Worm (Caenorhabditis elegans) whole organism, L3 larva: ENCODE measurements around the gene R05A10.1.

ENCODE experiments used
- ZK546.5 ChIP-seq: sonication (generic microtip); optimal IDR thresholded peaks from 2 replicates; lab custom pipeline; 2017; ENCODE audit warnings: missing biosample characterization, missing genetic modification characterization
- ama-1 ChIP-seq: fragments of 150-350 bp; optimal IDR thresholded peaks from 2 replicates; lab custom pipeline; 2018
- ceh-16 ChIP-seq: sonication (generic microtip); optimal IDR thresholded peaks from 2 replicates; lab custom pipeline; 2017; ENCODE audit warnings: missing biosample characterization, missing genetic modification characterization
- ceh-28 ChIP-seq: fragments of 150-350 bp; optimal IDR thresholded peaks from 2 replicates; lab custom pipeline; 2014; ENCODE audit warnings: missing biosample characterization, missing genetic modification reagents, missing genetic modification characterization
- ceh-82 ChIP-seq: fragments of 150-350 bp; optimal IDR thresholded peaks from 2 replicates; lab custom pipeline; 2014; ENCODE audit warnings: missing biosample characterization, missing genetic modification characterization
- ceh-9 ChIP-seq: sonication (generic microtip); optimal IDR thresholded peaks from 2 replicates; lab custom pipeline; 2018; ENCODE audit warnings: missing biosample characterization, missing genetic modification characterization
- daf-12 ChIP-seq: fragments of 150-350 bp; optimal IDR thresholded peaks from 2 replicates; lab custom pipeline; 2014; ENCODE audit warnings: missing biosample characterization, missing genetic modification reagents, missing genetic modification characterization
- egl-27 ChIP-seq: sonication (generic microtip); optimal IDR thresholded peaks from 4 replicates; lab custom pipeline; 2017; ENCODE audit warnings: missing biosample characterization, missing genetic modification reagents, missing genetic modification characterization
- egl-5 ChIP-seq: fragments of 150-350 bp; optimal IDR thresholded peaks from 2 replicates; lab custom pipeline; 2017; ENCODE audit warnings: missing biosample characterization, missing genetic modification reagents, missing genetic modification characterization, inconsistent platforms
- elt-2 ChIP-seq: sonication (generic microtip); optimal IDR thresholded peaks from 2 replicates; lab custom pipeline; 2016; ENCODE audit warnings: missing genetic modification reagents, mild to moderate bottlenecking, missing genetic modification characterization, missing compliant biosample characterization
- elt-3 ChIP-seq, 3 experiments: fragments of 150-350 bp in 1 of 3; sonication (generic microtip) in 2 of 3; optimal IDR thresholded peaks; 2 replicates in 2 of 3; 4 replicates in 1 of 3; lab custom pipeline; 2014 to 2017; ENCODE audit warnings: missing biosample characterization in 3 of 3, missing genetic modification characterization in 3 of 3
- eor-1 ChIP-seq, 2 experiments: fragments of 150-350 bp; optimal IDR thresholded peaks; 2 replicates each; lab custom pipeline; 2014 to 2018; ENCODE audit warnings: missing biosample characterization in 2 of 2, missing genetic modification characterization in 2 of 2
- fkh-10 ChIP-seq: sonication (generic microtip); optimal IDR thresholded peaks from 2 replicates; lab custom pipeline; 2017; ENCODE audit warnings: missing biosample characterization, missing genetic modification reagents, missing genetic modification characterization
- fkh-2 ChIP-seq: fragments of 150-350 bp; optimal IDR thresholded peaks from 2 replicates; lab custom pipeline; 2014; ENCODE audit warnings: missing biosample characterization, missing genetic modification reagents, missing genetic modification characterization
- fos-1 ChIP-seq: fragments of 150-350 bp; optimal IDR thresholded peaks from 2 replicates; lab custom pipeline; 2014; ENCODE audit warnings: missing biosample characterization, missing genetic modification characterization
- jun-1 ChIP-seq: fragments of 150-350 bp; optimal IDR thresholded peaks from 2 replicates; lab custom pipeline; 2014; ENCODE audit warnings: missing biosample characterization, missing genetic modification reagents, missing genetic modification characterization
- lin-15B ChIP-seq: fragments of 150-350 bp; optimal IDR thresholded peaks from 2 replicates; lab custom pipeline; 2014; ENCODE audit warnings: missing biosample characterization, missing genetic modification characterization
- lin-39 ChIP-seq: fragments of 150-350 bp; optimal IDR thresholded peaks from 2 replicates; lab custom pipeline; 2018; ENCODE audit warnings: missing biosample characterization, missing genetic modification reagents, missing genetic modification characterization
- mdl-1 ChIP-seq: fragments of 150-350 bp; optimal IDR thresholded peaks from 2 replicates; lab custom pipeline; 2014; ENCODE audit warnings: missing biosample characterization, missing genetic modification characterization
- mml-1 ChIP-seq: fragments of 150-350 bp; sonication (generic microtip); optimal IDR thresholded peaks from 3 replicates; lab custom pipeline; 2014; ENCODE audit warnings: missing biosample characterization, missing genetic modification characterization
- nfya-1 ChIP-seq: sonication (generic microtip); optimal IDR thresholded peaks from 2 replicates; lab custom pipeline; 2017; ENCODE audit warnings: missing genetic modification characterization, mild to moderate bottlenecking, missing compliant biosample characterization, antibody characterized with exemption, moderate library complexity; ENCODE audit not compliant: insufficient read depth
- nhr-11 ChIP-seq: fragments of 150-350 bp; optimal IDR thresholded peaks from 2 replicates; lab custom pipeline; 2014; ENCODE audit warnings: missing biosample characterization, missing genetic modification characterization
- nhr-12 ChIP-seq: fragments of 150-350 bp; optimal IDR thresholded peaks from 2 replicates; lab custom pipeline; 2014; ENCODE audit warnings: missing biosample characterization, missing genetic modification characterization
- nhr-23 ChIP-seq: fragments of 150-350 bp; optimal IDR thresholded peaks from 2 replicates; lab custom pipeline; 2014; ENCODE audit warnings: missing biosample characterization, missing genetic modification reagents, missing genetic modification characterization
- nhr-25 ChIP-seq: sonication (generic microtip); optimal IDR thresholded peaks from 2 replicates; lab custom pipeline; 2017; ENCODE audit warnings: missing biosample characterization, missing genetic modification characterization
- nhr-43 ChIP-seq: sonication (generic microtip); optimal IDR thresholded peaks from 2 replicates; lab custom pipeline; 2016; ENCODE audit warnings: mild to moderate bottlenecking, missing genetic modification characterization, missing compliant biosample characterization; ENCODE audit not compliant: poor library complexity, severe bottlenecking
- nhr-67 ChIP-seq: fragments of 150-350 bp; optimal IDR thresholded peaks from 2 replicates; lab custom pipeline; 2014; ENCODE audit warnings: missing biosample characterization, missing genetic modification characterization
- skn-1 ChIP-seq: fragments of 150-350 bp; optimal IDR thresholded peaks from 2 replicates; lab custom pipeline; 2014; ENCODE audit warnings: missing biosample characterization, missing genetic modification characterization
- snpc-4 ChIP-seq: fragments of 150-350 bp; optimal IDR thresholded peaks from 2 replicates; lab custom pipeline; 2014; ENCODE audit warnings: missing biosample characterization, missing genetic modification characterization
- tbx-2 ChIP-seq: sonication (generic microtip); optimal IDR thresholded peaks from 2 replicates; lab custom pipeline; 2016; ENCODE audit warnings: mild to moderate bottlenecking, missing genetic modification characterization, missing compliant biosample characterization
- unc-39 ChIP-seq: sonication (generic microtip); optimal IDR thresholded peaks from 4 replicates; lab custom pipeline; 2017; ENCODE audit warnings: missing biosample characterization, missing genetic modification characterization
- ztf-11 ChIP-seq: fragments of 150-350 bp; optimal IDR thresholded peaks from 2 replicates; lab custom pipeline; 2014; ENCODE audit warnings: missing biosample characterization, missing genetic modification characterization

The R05A10.1 gene

DNA sequence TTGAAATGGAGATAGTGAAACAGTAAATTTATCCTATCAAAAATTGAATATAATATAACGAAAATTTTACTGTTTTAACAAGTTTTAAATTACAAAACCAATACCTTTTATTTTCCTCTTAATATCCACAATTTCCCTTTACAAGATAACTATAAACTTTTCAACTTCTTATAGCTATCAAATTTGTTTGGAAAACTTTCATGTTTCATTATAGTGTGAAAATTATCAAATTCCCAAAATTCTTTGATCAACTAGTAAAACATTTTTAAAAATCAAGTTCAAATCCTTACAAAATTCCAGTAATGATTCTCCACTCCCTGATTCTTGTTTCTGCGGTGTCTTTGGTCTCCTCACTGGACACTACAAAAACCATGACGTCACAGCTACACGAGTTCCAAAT is at the start of gene R05A10.1:
Gene R05A10.1 (plus strand): TSS at position 301 of the 400 bp plus-strand sequence.
- TF ChIP-seq nhr-23 (tag; lab: Kevin White, UChicago): no peak
- TF ChIP-seq elt-2 (tag; lab: Kevin White, UChicago): no peak
- TF ChIP-seq fkh-2 (tag; lab: Kevin White, UChicago): no peak
- no peak for TF ChIP-seq elt-3 (tag; optimal IDR thresholded peaks at IDR 0.05; lab: Kevin White, UChicago)
- no peak for TF ChIP-seq lin-39
- TF ChIP-seq fos-1 (tag; lab: Kevin White, UChicago): no peak
- no peak for TF ChIP-seq nfya-1 (tag; lab: Kevin White, UChicago)
- no peak for TF ChIP-seq egl-27 (tag; lab: Kevin White, UChicago)
- TF ChIP-seq jun-1 (tag; lab: Kevin White, UChicago): no peak
- TF ChIP-seq nhr-67 (tag; lab: Kevin White, UChicago): no peak
- no peak for TF ChIP-seq eor-1 (tag; optimal IDR thresholded peaks at IDR 0.05; lab: Kevin White, UChicago)
- no peak for TF ChIP-seq tbx-2 (tag; lab: Kevin White, UChicago)
- no peak for TF ChIP-seq ceh-16 (tag; lab: Kevin White, UChicago)
- TF ChIP-seq daf-12: no peak
- no peak for TF ChIP-seq egl-5
- no peak for TF ChIP-seq snpc-4 (tag; lab: Kevin White, UChicago)
- TF ChIP-seq lin-15B (tag; lab: Kevin White, UChicago): no peak
- TF ChIP-seq nhr-11 (tag; lab: Kevin White, UChicago): no peak
- no peak for TF ChIP-seq nhr-12 (tag; lab: Kevin White, UChicago)
- TF ChIP-seq, all 47 proteins: peak for 0

DNA sequence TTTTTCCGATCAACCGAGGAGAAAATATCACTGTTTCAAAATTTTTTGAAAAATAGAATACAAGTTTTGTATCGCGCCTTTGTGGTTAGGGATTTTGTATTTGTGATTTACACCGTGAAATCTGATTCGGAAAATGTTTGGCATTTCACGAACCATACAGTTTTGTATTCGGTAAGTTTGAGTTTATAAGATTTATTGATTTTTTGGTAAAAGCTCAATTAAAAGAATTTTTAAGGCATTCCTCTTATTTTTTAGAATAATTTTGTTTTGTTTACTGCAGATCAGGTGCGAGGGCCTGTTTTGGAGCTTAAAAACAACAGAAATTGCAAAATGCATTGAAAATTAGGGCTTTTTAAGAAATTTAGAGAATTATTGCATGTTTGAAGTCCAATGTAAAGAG is 48.8 kb upstream of the R05A10.1 start:
- TF ChIP-seq egl-5: no peak
- no peak for TF ChIP-seq mml-1 (tag; lab: Kevin White, UChicago)
- no peak for TF ChIP-seq ceh-9 (tag; lab: Kevin White, UChicago)
- TF ChIP-seq nhr-43 (tag; lab: Kevin White, UChicago): no peak
- no peak for TF ChIP-seq mdl-1 (tag; lab: Kevin White, UChicago)
- TF ChIP-seq ceh-28 (tag; lab: Kevin White, UChicago): no peak
- TF ChIP-seq jun-1 (tag; lab: Kevin White, UChicago): no peak
- no peak for TF ChIP-seq unc-39 (tag; lab: Kevin White, UChicago)

DNA sequence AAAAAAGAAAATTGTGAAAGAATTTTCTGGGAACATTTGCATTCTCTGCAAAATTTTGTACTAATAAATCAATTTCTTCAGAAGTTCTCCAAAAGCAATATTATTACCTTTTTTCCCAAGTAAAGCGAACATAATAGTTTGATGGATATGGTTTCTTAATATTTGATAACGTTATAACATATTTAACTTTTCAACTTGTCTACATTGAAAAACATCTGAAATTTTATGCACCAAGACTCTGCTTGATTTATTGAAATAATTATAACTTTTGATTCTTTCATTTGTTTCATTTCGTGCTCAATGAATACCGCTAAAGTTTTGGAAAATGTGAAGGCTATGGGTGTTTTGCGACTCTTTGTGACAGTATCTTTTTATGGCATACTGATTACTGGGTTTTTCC is 45.1 kb upstream of the R05A10.1 start, which contains the start of gene srz-31:
Gene srz-31 (plus strand): TSS at position 301 of the 400 bp plus-strand sequence.
- TF ChIP-seq ceh-82 (tag; lab: Kevin White, UChicago) (no peak), skn-1 (no peak)

DNA sequence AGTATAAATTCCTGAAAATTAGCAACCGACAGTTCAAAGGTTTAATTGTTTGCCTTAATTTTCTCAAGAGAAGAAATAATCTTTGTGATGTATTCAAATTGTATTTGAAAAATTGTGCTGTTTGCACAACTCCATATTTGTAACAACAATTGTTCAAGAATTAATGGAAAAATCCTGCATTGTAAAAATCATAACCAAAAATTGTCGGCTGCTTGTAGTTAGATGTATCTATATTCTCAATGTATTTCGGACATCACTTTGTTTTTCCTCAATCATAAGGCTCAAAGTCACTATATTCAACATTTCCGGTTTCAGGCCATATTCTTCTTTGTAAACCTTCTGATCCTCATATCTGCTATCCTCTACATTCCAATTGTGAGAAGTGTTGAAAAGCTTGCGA is 39.1 kb upstream of the R05A10.1 start:
- TF ChIP-seq ZK546.5: no peak

DNA sequence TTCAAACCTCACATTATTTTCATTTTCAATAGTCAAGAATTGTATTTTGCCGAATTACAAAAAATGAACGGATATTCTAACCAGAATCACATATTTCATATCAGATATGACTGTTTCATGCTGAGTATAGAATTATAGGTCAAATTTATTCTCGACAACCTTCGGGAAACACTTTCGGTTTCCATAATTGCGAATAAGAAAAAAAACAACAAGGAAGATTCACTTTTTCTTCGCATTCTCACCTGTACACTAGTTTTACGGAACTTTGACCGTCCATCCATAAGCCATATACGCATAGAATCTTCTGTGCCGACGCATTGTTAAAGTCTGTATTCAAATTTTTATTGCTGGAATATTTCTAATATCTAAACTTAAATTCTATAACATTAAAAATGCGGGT is 36.6 kb upstream of the R05A10.1 start, which contains the start of gene oac-37:
Gene oac-37 (plus strand): TSS at position 301 of the 400 bp plus-strand sequence.
- TF ChIP-seq lin-39: no peak
- no peak for TF ChIP-seq tbx-2 (tag; lab: Kevin White, UChicago)
- no peak for TF ChIP-seq egl-27 (tag; lab: Kevin White, UChicago)
- TF ChIP-seq mdl-1 (tag; lab: Kevin White, UChicago): no peak
- no peak for TF ChIP-seq nhr-25 (tag; lab: Kevin White, UChicago)
- TF ChIP-seq nfya-1 (tag; lab: Kevin White, UChicago): no peak
- no peak for TF ChIP-seq nhr-11 (tag; lab: Kevin White, UChicago)
- no peak for TF ChIP-seq ama-1 (lab: Kevin White, UChicago)
- no peak for TF ChIP-seq snpc-4 (tag; lab: Kevin White, UChicago)
- no peak for TF ChIP-seq elt-2 (tag; lab: Kevin White, UChicago)
- no peak for TF ChIP-seq fkh-10 (GFP tag; lab: Kevin White, UChicago)
- TF ChIP-seq ztf-11 (tag; lab: Kevin White, UChicago): no peak
- TF ChIP-seq jun-1 (tag; lab: Kevin White, UChicago): no peak
- no peak for TF ChIP-seq unc-39 (tag; lab: Kevin White, UChicago)
- TF ChIP-seq lin-15B (tag; lab: Kevin White, UChicago): no peak
- no peak for TF ChIP-seq nhr-67 (tag; lab: Kevin White, UChicago)
- TF ChIP-seq fkh-2 (tag; lab: Kevin White, UChicago): no peak
- no peak for TF ChIP-seq eor-1 (tag; optimal IDR thresholded peaks at IDR 0.05; lab: Kevin White, UChicago)
- TF ChIP-seq, all 47 proteins: peak for 0
